Fruit fly (Drosophila melanogaster) whole organism: ENCODE data around the gene OtopLc.

ENCODE experiments used
- CG8478 ChIP-seq: fragments of >200 bp; optimal IDR thresholded peaks from 2 replicates; lab custom pipeline; 2018; ENCODE audit warnings: inconsistent platforms
- Dll ChIP-seq: fragments of >200 bp; optimal IDR thresholded peaks from 2 replicates; lab custom pipeline; 2017
- EcR ChIP-seq, 2 experiments: fragments of >200 bp; optimal IDR thresholded peaks; 2 replicates each; lab custom pipeline; 2017; ENCODE audit warnings: missing biosample characterization in 2 of 2, missing genetic modification characterization in 2 of 2, missing genetic modification reagents in 2 of 2
- pan ChIP-seq: fragments of >200 bp; optimal IDR thresholded peaks from 2 replicates; lab custom pipeline; 2017
- psq ChIP-seq: fragments of >200 bp; optimal IDR thresholded peaks from 2 replicates; lab custom pipeline; 2017
- usp ChIP-seq: fragments of >200 bp; optimal IDR thresholded peaks from 2 replicates; lab custom pipeline; 2017; ENCODE audit warnings: missing biosample characterization, missing genetic modification characterization, mixed read lengths

OtopLc gene

DNA sequence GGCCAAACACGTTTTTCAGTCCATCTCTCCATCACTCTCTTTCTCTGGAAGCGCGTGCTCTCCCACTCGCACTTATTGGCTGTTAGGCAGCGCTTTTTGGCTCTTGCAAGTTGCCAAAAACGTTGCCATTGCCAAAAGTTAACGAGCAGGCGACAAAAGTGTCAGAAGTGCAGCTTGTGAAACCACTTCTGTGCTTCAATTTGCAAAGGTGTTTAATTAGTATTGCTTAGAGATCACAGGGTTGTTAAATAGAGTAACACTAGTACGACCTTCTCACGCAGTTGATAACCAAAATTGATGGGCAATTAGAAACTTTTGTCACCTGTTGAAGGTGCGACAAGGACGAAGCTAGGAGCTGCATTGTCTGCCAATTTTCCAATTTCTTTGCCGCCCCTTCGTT lies 54.2 kb downstream of the OtopLc start:
- no peak for TF ChIP-seq Dll (lab: Kevin White, UChicago)
- TF ChIP-seq EcR (GFP tag; optimal IDR thresholded peaks at IDR 0.05; lab: Kevin White, UChicago) = no peak
- no peak for TF ChIP-seq CG8478
- no peak for TF ChIP-seq usp (GFP tag; lab: Kevin White, UChicago)
- TF ChIP-seq psq (lab: Kevin White, UChicago) = no peak
- no peak for TF ChIP-seq pan (lab: Kevin White, UChicago)

- no peak for TF ChIP-seq EcR (GFP tag; optimal IDR thresholded peaks at IDR 0.05; lab: Kevin White, UChicago)
Observed at dm6 chrX:5607647-5608046, 55.0 kb downstream of the OtopLc start.

DNA sequence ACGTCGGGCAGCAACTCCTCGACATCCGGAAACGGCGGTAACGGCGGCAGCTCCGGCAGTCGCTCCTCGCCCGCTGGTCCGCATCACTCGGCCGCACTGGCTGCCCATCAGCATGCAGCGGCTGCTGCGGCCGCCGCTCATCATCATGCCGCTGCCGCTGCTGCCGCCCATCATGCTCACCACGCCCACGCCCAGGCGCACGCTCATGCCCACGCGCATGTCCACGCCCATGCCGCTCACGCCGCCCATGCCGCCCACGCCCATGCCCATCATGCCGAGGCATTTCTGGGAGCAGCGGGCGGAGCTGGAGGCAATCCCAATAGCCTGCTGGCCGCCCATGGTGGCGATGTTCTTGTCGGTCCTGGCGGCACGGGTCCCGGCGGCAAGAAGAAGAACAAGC lies 56.3 kb downstream of the OtopLc start:
- no peak for TF ChIP-seq CG8478
- no peak for TF ChIP-seq pan (lab: Kevin White, UChicago)
- TF ChIP-seq Dll (lab: Kevin White, UChicago) = no peak
- TF ChIP-seq usp (GFP tag; lab: Kevin White, UChicago) = no peak
- no peak for TF ChIP-seq psq (lab: Kevin White, UChicago)
- no peak for TF ChIP-seq EcR (GFP tag; optimal IDR thresholded peaks at IDR 0.05; lab: Kevin White, UChicago)

- TF ChIP-seq Dll (lab: Kevin White, UChicago) (no peak), EcR (GFP tag; optimal IDR thresholded peaks at IDR 0.05; lab: Kevin White, UChicago) (no peak), CG8478 (no peak), pan (lab: Kevin White, UChicago) (no peak)
Observed at dm6 chrX:5604181-5604580, 58.5 kb downstream of the OtopLc start.

dm6 chrX:5603009-5603408 lies 59.7 kb downstream of the OtopLc start:
- no peak for TF ChIP-seq Dll (lab: Kevin White, UChicago)
- TF ChIP-seq psq (lab: Kevin White, UChicago) = no peak
- no peak for TF ChIP-seq CG8478
- TF ChIP-seq EcR (GFP tag; optimal IDR thresholded peaks at IDR 0.05; lab: Kevin White, UChicago) = no peak
- TF ChIP-seq pan (lab: Kevin White, UChicago) = no peak
- TF ChIP-seq usp (GFP tag; lab: Kevin White, UChicago) = no peak

DNA sequence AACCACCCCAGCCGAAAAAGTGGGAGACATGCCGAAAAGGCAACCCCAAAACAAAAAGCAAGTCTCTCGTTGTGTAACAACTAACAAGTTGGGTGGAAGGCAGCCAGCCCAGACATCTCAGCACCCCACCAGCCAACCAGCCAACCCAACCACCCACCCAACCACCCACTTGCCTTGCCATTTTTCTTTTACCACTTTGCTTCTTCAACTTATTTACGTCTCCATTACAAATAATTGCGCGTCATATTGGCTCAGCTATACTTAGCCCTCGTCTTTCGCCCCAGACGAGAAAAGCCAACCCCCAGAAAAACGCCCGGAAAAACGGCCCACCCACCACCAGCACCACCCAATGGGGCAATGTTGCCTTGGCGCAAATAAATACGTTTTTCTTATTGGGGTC lies 60.4 kb downstream of the OtopLc start:
- TF ChIP-seq Dll (lab: Kevin White, UChicago) (no peak), EcR (GFP tag; optimal IDR thresholded peaks at IDR 0.05; lab: Kevin White, UChicago) (no peak), usp (GFP tag; lab: Kevin White, UChicago) (no peak), CG8478 (no peak), pan (lab: Kevin White, UChicago) (no peak), psq (lab: Kevin White, UChicago) (no peak)
